Worm (Caenorhabditis elegans): ENCODE results near the gene fat-7.

Gene fat-7

DNA sequence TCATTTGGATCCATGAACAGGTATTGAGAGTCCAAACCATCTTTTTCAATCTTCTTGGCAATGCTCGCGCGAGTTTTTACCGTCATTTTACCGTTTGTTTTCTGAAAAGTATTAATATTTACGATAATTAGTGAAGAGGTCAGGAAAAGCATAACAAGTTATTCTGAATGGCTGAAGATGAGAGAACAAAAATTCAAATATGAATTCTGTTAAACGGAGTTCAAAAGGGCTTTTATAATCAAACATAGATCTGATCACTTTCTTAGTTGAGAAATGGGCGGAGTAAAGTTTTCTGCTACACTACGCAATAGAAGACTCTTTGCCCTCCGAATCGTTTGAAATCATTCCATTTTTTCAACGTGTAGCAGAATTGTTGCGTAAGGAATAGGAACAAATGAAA, at the start of gene fat-7:
TSS of gene fat-7 (minus strand) at position 101 of the 400 bp plus-strand sequence.
- TF ChIP-seq ceh-28 (tag; optimal IDR thresholded peaks at IDR 0.05) (no peak), aly-2 (tag; optimal IDR thresholded peaks at IDR 0.05) (no peak), elt-1 (tag; optimal IDR thresholded peaks at IDR 0.05) (no peak), nhr-23 (tag; optimal IDR thresholded peaks at IDR 0.05) (no peak), nhr-11 (tag; optimal IDR thresholded peaks at IDR 0.05) (no peak), nhr-77 (tag; optimal IDR thresholded peaks at IDR 0.05) (no peak), egl-5 (tag; optimal IDR thresholded peaks at IDR 0.05) (no peak), hmg-11 (tag; optimal IDR thresholded peaks at IDR 0.05) (no peak), pqm-1 (tag; optimal IDR thresholded peaks at IDR 0.05) (no peak), lin-15B (tag; optimal IDR thresholded peaks at IDR 0.05) (no peak), unc-39 (tag; optimal IDR thresholded peaks at IDR 0.05) (no peak), nfya-1 (tag; optimal IDR thresholded peaks at IDR 0.05; ENCODE audit: insufficient read depth) (no peak), nhr-43 (tag; optimal IDR thresholded peaks at IDR 0.05; ENCODE audit: poor library complexity, severe bottlenecking) (no peak), snpc-4 (tag; optimal IDR thresholded peaks at IDR 0.05) (no peak), elt-3 (tag; optimal IDR thresholded peaks at IDR 0.05) (no peak), daf-12 (tag; optimal IDR thresholded peaks at IDR 0.05) (no peak), jun-1 (tag; optimal IDR thresholded peaks at IDR 0.05) (no peak), sea-2 (GFP tag; optimal IDR thresholded peaks at IDR 0.05) (no peak), nhr-28 (tag; optimal IDR thresholded peaks at IDR 0.05) (no peak), ama-1 (optimal IDR thresholded peaks at IDR 0.05) (no peak)

DNA sequence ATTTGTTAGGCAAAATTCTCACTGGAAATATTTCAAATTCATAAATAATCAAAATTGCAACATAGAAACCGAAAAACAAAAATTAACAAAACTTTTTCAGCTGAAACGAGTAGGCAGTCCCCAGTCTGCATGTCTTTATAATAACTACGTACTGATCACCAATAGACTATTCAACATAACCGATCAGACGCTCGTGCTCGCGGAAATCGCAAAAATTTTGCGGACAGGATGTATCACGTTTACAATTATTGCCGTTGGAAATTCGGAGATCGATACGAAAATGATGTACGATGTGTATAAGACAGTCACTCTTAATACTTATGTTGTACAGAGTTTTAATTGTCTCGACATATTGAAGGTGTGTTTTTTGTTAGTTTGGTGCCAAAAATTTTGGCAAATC, 48.4 kb upstream of the fat-7 start:
- TF ChIP-seq nhr-67 (tag; optimal IDR thresholded peaks at IDR 0.05) (no peak), ceh-9 (tag; optimal IDR thresholded peaks at IDR 0.05) (no peak), egl-27 (tag; optimal IDR thresholded peaks at IDR 0.05) (no peak), nhr-25 (tag; optimal IDR thresholded peaks at IDR 0.05) (no peak), ceh-28 (tag; optimal IDR thresholded peaks at IDR 0.05) (no peak), aly-2 (tag; optimal IDR thresholded peaks at IDR 0.05) (no peak), pqm-1 (tag; optimal IDR thresholded peaks at IDR 0.05) (no peak), elt-3 (tag; optimal IDR thresholded peaks at IDR 0.05) (no peak), jun-1 (tag; optimal IDR thresholded peaks at IDR 0.05) (no peak), ama-1 (optimal IDR thresholded peaks at IDR 0.05) (no peak), tbx-2 (tag; optimal IDR thresholded peaks at IDR 0.05) (no peak), ztf-11 (tag; optimal IDR thresholded peaks at IDR 0.05) (no peak), sea-2 (GFP tag; optimal IDR thresholded peaks at IDR 0.05) (no peak), nhr-23 (tag; optimal IDR thresholded peaks at IDR 0.05) (no peak), nhr-237 (tag; optimal IDR thresholded peaks at IDR 0.05) (no peak), nhr-76 (tag; optimal IDR thresholded peaks at IDR 0.05) (no peak), nhr-28 (tag; optimal IDR thresholded peaks at IDR 0.05) (no peak), elt-2 (tag; optimal IDR thresholded peaks at IDR 0.05) (no peak)

DNA sequence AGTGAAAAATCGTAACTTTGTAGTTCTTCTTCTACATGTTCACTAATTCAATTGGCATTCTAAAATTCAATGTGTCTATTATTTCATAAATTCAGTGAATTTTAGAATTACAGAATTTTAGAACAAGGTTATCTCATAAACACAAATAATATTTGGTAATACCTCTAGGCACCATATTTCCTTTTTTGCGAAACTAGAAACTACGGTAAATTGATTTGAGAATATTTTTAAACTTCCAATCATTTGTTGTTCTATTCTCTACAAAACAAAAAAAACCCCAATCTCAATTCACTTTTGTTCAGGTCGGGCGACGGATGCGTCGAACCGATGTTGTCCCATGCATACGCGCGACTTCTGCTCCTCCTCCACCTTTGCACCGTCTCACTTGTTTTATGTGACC, 47.0 kb upstream of the fat-7 start, which contains the start of gene F09G2.1:
TSS of gene F09G2.1 (plus strand) at position 301 of the 400 bp plus-strand sequence.
- TF ChIP-seq nhr-43 (tag; optimal IDR thresholded peaks at IDR 0.05; ENCODE audit: poor library complexity, severe bottlenecking): no peak
- TF ChIP-seq nhr-77 (tag; optimal IDR thresholded peaks at IDR 0.05): no peak
- no peak for TF ChIP-seq skn-1 (tag; optimal IDR thresholded peaks at IDR 0.05)
- no peak for TF ChIP-seq ceh-28 (tag; optimal IDR thresholded peaks at IDR 0.05)
- no peak for TF ChIP-seq elt-2 (tag; optimal IDR thresholded peaks at IDR 0.05)
- TF ChIP-seq aly-2 (tag; optimal IDR thresholded peaks at IDR 0.05): no peak
- TF ChIP-seq ztf-4 (tag; optimal IDR thresholded peaks at IDR 0.05): no peak
- TF ChIP-seq nfya-1 (tag; optimal IDR thresholded peaks at IDR 0.05; ENCODE audit: insufficient read depth): no peak
- TF ChIP-seq nhr-12 (tag; optimal IDR thresholded peaks at IDR 0.05): no peak
- no peak for TF ChIP-seq ZK546.5 (tag; optimal IDR thresholded peaks at IDR 0.05)
- TF ChIP-seq hmg-11 (tag; optimal IDR thresholded peaks at IDR 0.05): no peak
- no peak for TF ChIP-seq jun-1 (tag; optimal IDR thresholded peaks at IDR 0.05)

DNA sequence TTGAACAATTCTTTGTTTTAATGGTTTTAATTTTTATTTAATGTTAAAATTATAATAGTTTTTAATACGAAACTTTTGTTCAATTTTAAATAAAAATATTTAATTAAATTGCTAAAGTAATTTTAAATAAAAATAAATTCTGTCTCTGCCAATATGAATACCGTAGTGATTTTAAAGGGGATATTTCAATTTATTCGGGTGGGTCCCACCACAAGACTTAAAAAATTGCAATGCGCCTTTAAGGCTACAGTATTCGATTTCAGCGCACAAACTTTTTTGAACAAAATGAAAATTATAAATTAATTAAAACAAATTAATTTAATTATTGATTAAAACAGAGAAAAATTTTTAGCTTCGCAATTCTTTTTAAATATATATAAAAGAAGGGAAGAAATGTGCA, 46.1 kb upstream of the fat-7 start:
- TF ChIP-seq ceh-82 (tag; optimal IDR thresholded peaks at IDR 0.05) (no peak), zag-1 (tag; optimal IDR thresholded peaks at IDR 0.05) (no peak), unc-62 (GFP tag; optimal IDR thresholded peaks at IDR 0.05) (no peak), ztf-11 (tag; optimal IDR thresholded peaks at IDR 0.05) (no peak), nhr-12 (tag; optimal IDR thresholded peaks at IDR 0.05) (no peak), fkh-2 (tag; optimal IDR thresholded peaks at IDR 0.05) (no peak), nhr-237 (tag; optimal IDR thresholded peaks at IDR 0.05) (no peak), ZK546.5 (tag; optimal IDR thresholded peaks at IDR 0.05) (no peak)

Data from whole organism, L3 larva.